Worm (Caenorhabditis elegans) whole organism, L3 larva: ENCODE results near the gene srab-11.

Experiments
- R02D3.7 ChIP-seq: fragments of 150-350 bp; optimal IDR thresholded peaks from 2 replicates; lab custom pipeline; 2014; ENCODE audit warnings: missing biosample characterization, missing genetic modification characterization
- aly-2 ChIP-seq: fragments of 150-350 bp; optimal IDR thresholded peaks from 2 replicates; lab custom pipeline; 2014; ENCODE audit warnings: missing biosample characterization, missing genetic modification characterization
- ama-1 ChIP-seq: fragments of 150-350 bp; optimal IDR thresholded peaks from 2 replicates; lab custom pipeline; 2018
- ceh-16 ChIP-seq: sonication (generic microtip); optimal IDR thresholded peaks from 2 replicates; lab custom pipeline; 2017; ENCODE audit warnings: missing biosample characterization, missing genetic modification characterization
- ceh-28 ChIP-seq: fragments of 150-350 bp; optimal IDR thresholded peaks from 2 replicates; lab custom pipeline; 2014; ENCODE audit warnings: missing biosample characterization, missing genetic modification reagents, missing genetic modification characterization
- ceh-82 ChIP-seq: fragments of 150-350 bp; optimal IDR thresholded peaks from 2 replicates; lab custom pipeline; 2014; ENCODE audit warnings: missing biosample characterization, missing genetic modification characterization
- ceh-9 ChIP-seq: sonication (generic microtip); optimal IDR thresholded peaks from 2 replicates; lab custom pipeline; 2018; ENCODE audit warnings: missing biosample characterization, missing genetic modification characterization
- egl-27 ChIP-seq: sonication (generic microtip); optimal IDR thresholded peaks from 4 replicates; lab custom pipeline; 2017; ENCODE audit warnings: missing biosample characterization, missing genetic modification reagents, missing genetic modification characterization
- egl-5 ChIP-seq: fragments of 150-350 bp; optimal IDR thresholded peaks from 2 replicates; lab custom pipeline; 2017; ENCODE audit warnings: missing biosample characterization, missing genetic modification reagents, missing genetic modification characterization, inconsistent platforms
- elt-1 ChIP-seq: fragments of 150-350 bp; optimal IDR thresholded peaks from 2 replicates; lab custom pipeline; 2014; ENCODE audit warnings: missing biosample characterization, missing genetic modification characterization
- elt-2 ChIP-seq: sonication (generic microtip); optimal IDR thresholded peaks from 2 replicates; lab custom pipeline; 2016; ENCODE audit warnings: missing genetic modification reagents, mild to moderate bottlenecking, missing genetic modification characterization, missing compliant biosample characterization
- elt-3 ChIP-seq, 3 experiments: fragments of 150-350 bp in 1 of 3; sonication (generic microtip) in 2 of 3; optimal IDR thresholded peaks; 2 replicates in 2 of 3; 4 replicates in 1 of 3; lab custom pipeline; 2014 to 2017; ENCODE audit warnings: missing biosample characterization in 3 of 3, missing genetic modification characterization in 3 of 3
- eor-1 ChIP-seq, 2 experiments: fragments of 150-350 bp; optimal IDR thresholded peaks; 2 replicates each; lab custom pipeline; 2014 to 2018; ENCODE audit warnings: missing biosample characterization in 2 of 2, missing genetic modification characterization in 2 of 2
- fkh-10 ChIP-seq: sonication (generic microtip); optimal IDR thresholded peaks from 2 replicates; lab custom pipeline; 2017; ENCODE audit warnings: missing biosample characterization, missing genetic modification reagents, missing genetic modification characterization
- fkh-2 ChIP-seq: fragments of 150-350 bp; optimal IDR thresholded peaks from 2 replicates; lab custom pipeline; 2014; ENCODE audit warnings: missing biosample characterization, missing genetic modification reagents, missing genetic modification characterization
- fos-1 ChIP-seq: fragments of 150-350 bp; optimal IDR thresholded peaks from 2 replicates; lab custom pipeline; 2014; ENCODE audit warnings: missing biosample characterization, missing genetic modification characterization
- hmg-11 ChIP-seq: sonication (generic microtip); optimal IDR thresholded peaks from 2 replicates; lab custom pipeline; 2016; ENCODE audit warnings: missing genetic modification characterization, missing compliant biosample characterization
- jun-1 ChIP-seq: fragments of 150-350 bp; optimal IDR thresholded peaks from 2 replicates; lab custom pipeline; 2014; ENCODE audit warnings: missing biosample characterization, missing genetic modification reagents, missing genetic modification characterization
- lin-15B ChIP-seq: fragments of 150-350 bp; optimal IDR thresholded peaks from 2 replicates; lab custom pipeline; 2014; ENCODE audit warnings: missing biosample characterization, missing genetic modification characterization
- lin-39 ChIP-seq: fragments of 150-350 bp; optimal IDR thresholded peaks from 2 replicates; lab custom pipeline; 2018; ENCODE audit warnings: missing biosample characterization, missing genetic modification reagents, missing genetic modification characterization
- lsy-12 ChIP-seq: sonication (generic microtip); optimal IDR thresholded peaks from 2 replicates; lab custom pipeline; 2016; ENCODE audit warnings: mild to moderate bottlenecking, missing genetic modification characterization, missing compliant biosample characterization
- mdl-1 ChIP-seq: fragments of 150-350 bp; optimal IDR thresholded peaks from 2 replicates; lab custom pipeline; 2014; ENCODE audit warnings: missing biosample characterization, missing genetic modification characterization
- mml-1 ChIP-seq: fragments of 150-350 bp; sonication (generic microtip); optimal IDR thresholded peaks from 3 replicates; lab custom pipeline; 2014; ENCODE audit warnings: missing biosample characterization, missing genetic modification characterization
- nhr-23 ChIP-seq: fragments of 150-350 bp; optimal IDR thresholded peaks from 2 replicates; lab custom pipeline; 2014; ENCODE audit warnings: missing biosample characterization, missing genetic modification reagents, missing genetic modification characterization
- nhr-28 ChIP-seq: fragments of 150-350 bp; optimal IDR thresholded peaks from 2 replicates; lab custom pipeline; 2014; ENCODE audit warnings: missing biosample characterization, missing genetic modification characterization
- nhr-43 ChIP-seq: sonication (generic microtip); optimal IDR thresholded peaks from 2 replicates; lab custom pipeline; 2016; ENCODE audit warnings: mild to moderate bottlenecking, missing genetic modification characterization, missing compliant biosample characterization; ENCODE audit not compliant: poor library complexity, severe bottlenecking
- nhr-67 ChIP-seq: fragments of 150-350 bp; optimal IDR thresholded peaks from 2 replicates; lab custom pipeline; 2014; ENCODE audit warnings: missing biosample characterization, missing genetic modification characterization
- nhr-76 ChIP-seq: fragments of 150-350 bp; sonication (generic microtip); optimal IDR thresholded peaks from 5 replicates; lab custom pipeline; 2014; ENCODE audit warnings: missing biosample characterization, missing genetic modification characterization
- nhr-77 ChIP-seq: fragments of 150-350 bp; optimal IDR thresholded peaks from 2 replicates; lab custom pipeline; 2014; ENCODE audit warnings: missing biosample characterization, missing genetic modification characterization
- pha-4 ChIP-seq: fragments of 150-350 bp; optimal IDR thresholded peaks from 2 replicates; lab custom pipeline; 2014; ENCODE audit warnings: missing biosample characterization, missing genetic modification reagents, missing genetic modification characterization
- pqm-1 ChIP-seq: fragments of 150-350 bp; optimal IDR thresholded peaks from 2 replicates; lab custom pipeline; 2017; ENCODE audit warnings: missing biosample characterization, missing genetic modification characterization, inconsistent platforms
- skn-1 ChIP-seq: fragments of 150-350 bp; optimal IDR thresholded peaks from 2 replicates; lab custom pipeline; 2014; ENCODE audit warnings: missing biosample characterization, missing genetic modification characterization
- snpc-4 ChIP-seq: fragments of 150-350 bp; optimal IDR thresholded peaks from 2 replicates; lab custom pipeline; 2014; ENCODE audit warnings: missing biosample characterization, missing genetic modification characterization
- tbx-2 ChIP-seq: sonication (generic microtip); optimal IDR thresholded peaks from 2 replicates; lab custom pipeline; 2016; ENCODE audit warnings: mild to moderate bottlenecking, missing genetic modification characterization, missing compliant biosample characterization
- zag-1 ChIP-seq: fragments of 150-350 bp; optimal IDR thresholded peaks from 2 replicates; lab custom pipeline; 2014; ENCODE audit warnings: missing biosample characterization, missing genetic modification characterization
- ztf-11 ChIP-seq: fragments of 150-350 bp; optimal IDR thresholded peaks from 2 replicates; lab custom pipeline; 2014; ENCODE audit warnings: missing biosample characterization, missing genetic modification characterization

The srab-11 gene

DNA sequence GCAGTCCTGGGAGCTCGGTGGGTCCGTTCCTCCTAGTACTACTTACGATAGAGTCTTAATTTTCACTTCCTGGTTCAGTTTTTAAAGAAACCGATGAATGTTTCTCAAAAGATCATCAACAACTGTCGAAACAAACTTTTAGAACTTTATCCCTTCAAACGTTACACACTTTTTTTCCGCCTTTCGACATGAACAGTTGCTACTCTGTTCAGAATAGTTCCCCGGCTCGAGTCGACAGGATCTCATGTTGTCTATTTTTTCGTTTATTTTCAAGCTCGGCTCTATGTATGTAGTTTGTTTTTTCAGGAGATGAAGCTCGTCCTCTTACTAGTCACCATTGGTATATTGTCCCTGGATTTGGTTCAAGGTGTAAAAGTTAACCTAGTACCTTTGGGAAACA is 10.0 kb upstream of the srab-11 start, which contains the start of gene exh-1:
Gene exh-1 (plus strand): TSS at position 301 of the 400 bp plus-strand sequence.
- TF ChIP-seq elt-1 (tag; lab: Kevin White, UChicago) (no peak), pha-4 (tag; lab: Kevin White, UChicago) (no peak), elt-3 (tag; optimal IDR thresholded peaks at IDR 0.05; lab: Kevin White, UChicago) (no peak), tbx-2 (tag; lab: Kevin White, UChicago) (no peak), ztf-11 (tag; lab: Kevin White, UChicago) (no peak), fkh-10 (GFP tag; lab: Kevin White, UChicago) (no peak), jun-1 (tag; lab: Kevin White, UChicago) (no peak), lsy-12 (tag; lab: Kevin White, UChicago) (no peak), lin-15B (tag; lab: Kevin White, UChicago) (no peak), zag-1 (tag; lab: Kevin White, UChicago) (no peak), nhr-67 (tag; lab: Kevin White, UChicago) (no peak), nhr-76 (no peak), pqm-1 (tag; lab: Kevin White, UChicago) (no peak), egl-5 (tag; lab: Kevin White, UChicago) (no peak), aly-2 (tag; lab: Kevin White, UChicago) (no peak), ceh-9 (tag; lab: Kevin White, UChicago) (no peak), R02D3.7 (tag; lab: Kevin White, UChicago) (no peak), ceh-16 (tag; lab: Kevin White, UChicago) (no peak), ama-1 (no peak), ceh-28 (tag; lab: Kevin White, UChicago) (no peak)
- TF ChIP-seq, all 47 proteins: peak for 0

DNA sequence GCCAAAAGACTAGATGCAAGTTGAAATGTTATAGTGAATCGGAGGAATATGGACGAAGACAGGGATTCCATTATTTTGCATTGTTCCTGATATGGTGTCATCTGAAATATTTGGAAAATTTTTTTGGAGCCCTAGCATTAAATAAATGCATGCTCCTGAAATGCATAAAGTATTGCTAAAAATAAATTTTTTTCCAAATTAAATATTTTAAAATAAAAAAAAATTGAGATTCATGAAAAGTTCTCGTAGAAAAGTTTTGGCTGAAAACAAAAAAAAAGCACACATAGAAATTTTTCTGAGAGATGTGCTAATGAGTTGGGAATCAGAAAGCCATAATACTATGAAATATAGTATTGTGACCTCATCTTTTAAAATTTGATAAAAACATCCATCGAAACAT is 8.2 kb upstream of the srab-11 start, which contains the start of gene srab-7:
Gene srab-7 (minus strand): TSS at position 101 of the 400 bp plus-strand sequence.
- TF ChIP-seq nhr-43 (tag; lab: Kevin White, UChicago) (no peak), snpc-4 (tag; lab: Kevin White, UChicago) (no peak), tbx-2 (tag; lab: Kevin White, UChicago) (no peak), nhr-28 (tag; lab: Kevin White, UChicago) (no peak), eor-1 (tag; optimal IDR thresholded peaks at IDR 0.05; lab: Kevin White, UChicago) (no peak), aly-2 (tag; lab: Kevin White, UChicago) (no peak), ceh-82 (no peak), egl-5 (tag; lab: Kevin White, UChicago) (no peak), jun-1 (tag; lab: Kevin White, UChicago) (no peak), lin-15B (tag; lab: Kevin White, UChicago) (no peak), nhr-67 (tag; lab: Kevin White, UChicago) (no peak), nhr-23 (tag; lab: Kevin White, UChicago) (no peak), pha-4 (tag; lab: Kevin White, UChicago) (no peak), elt-2 (tag; lab: Kevin White, UChicago) (no peak), elt-3 (tag; optimal IDR thresholded peaks at IDR 0.05; lab: Kevin White, UChicago) (no peak), ceh-9 (tag; lab: Kevin White, UChicago) (no peak), ztf-11 (tag; lab: Kevin White, UChicago) (no peak)

- no peak for TF ChIP-seq fkh-2
- no peak for TF ChIP-seq elt-2 (tag; lab: Kevin White, UChicago)
- TF ChIP-seq mdl-1 (tag; lab: Kevin White, UChicago), result no peak
- TF ChIP-seq ceh-9 (tag; lab: Kevin White, UChicago), result no peak
- no peak for TF ChIP-seq nhr-28 (tag; lab: Kevin White, UChicago)
- TF ChIP-seq fkh-10 (GFP tag; lab: Kevin White, UChicago), result no peak
- TF ChIP-seq nhr-77 (tag; lab: Kevin White, UChicago), result no peak
- no peak for TF ChIP-seq mml-1 (tag; lab: Kevin White, UChicago)
- TF ChIP-seq egl-27 (tag; lab: Kevin White, UChicago), result no peak
- TF ChIP-seq hmg-11 (tag; lab: Kevin White, UChicago), result no peak
- TF ChIP-seq nhr-67 (tag; lab: Kevin White, UChicago), result no peak
- TF ChIP-seq elt-3 (tag; optimal IDR thresholded peaks at IDR 0.05; lab: Kevin White, UChicago), result no peak
- no peak for TF ChIP-seq fos-1 (tag; lab: Kevin White, UChicago)
- TF ChIP-seq nhr-76, result no peak
- TF ChIP-seq ztf-11 (tag; lab: Kevin White, UChicago), result no peak
- TF ChIP-seq nhr-23 (tag; lab: Kevin White, UChicago), result no peak
- TF ChIP-seq skn-1, result no peak
- TF ChIP-seq eor-1 (tag; optimal IDR thresholded peaks at IDR 0.05; lab: Kevin White, UChicago), result no peak
- no peak for TF ChIP-seq aly-2 (tag; lab: Kevin White, UChicago)
- TF ChIP-seq lin-39, result no peak
Measured at ce11 chrV:3151862-3152261, 5.0 kb upstream of the srab-11 start, which contains the start of gene srab-6. Gene srab-6, minus strand, starts transcription at chrV:3151962.
